Worm (Caenorhabditis elegans) whole organism, L3 larva: Measurements from ENCODE around the gene F59E12.8.

Experiments
- ceh-16 ChIP-seq: sonication (generic microtip); optimal IDR thresholded peaks from 2 replicates; lab custom pipeline; 2017; ENCODE audit warnings: missing biosample characterization, missing genetic modification characterization
- elt-2 ChIP-seq: sonication (generic microtip); optimal IDR thresholded peaks from 2 replicates; lab custom pipeline; 2016; ENCODE audit warnings: missing genetic modification reagents, mild to moderate bottlenecking, missing genetic modification characterization, missing compliant biosample characterization
- nfya-1 ChIP-seq: sonication (generic microtip); optimal IDR thresholded peaks from 2 replicates; lab custom pipeline; 2017; ENCODE audit warnings: missing genetic modification characterization, mild to moderate bottlenecking, missing compliant biosample characterization, antibody characterized with exemption, moderate library complexity; ENCODE audit not compliant: insufficient read depth
- nhr-77 ChIP-seq: fragments of 150-350 bp; optimal IDR thresholded peaks from 2 replicates; lab custom pipeline; 2014; ENCODE audit warnings: missing biosample characterization, missing genetic modification characterization
- unc-62 ChIP-seq: fragments of 150-350 bp; sonication (generic microtip); optimal IDR thresholded peaks from 4 replicates; lab custom pipeline; 2014; ENCODE audit warnings: missing biosample characterization, missing genetic modification reagents, missing genetic modification characterization
- zag-1 ChIP-seq: fragments of 150-350 bp; optimal IDR thresholded peaks from 2 replicates; lab custom pipeline; 2014; ENCODE audit warnings: missing biosample characterization, missing genetic modification characterization

DNA sequence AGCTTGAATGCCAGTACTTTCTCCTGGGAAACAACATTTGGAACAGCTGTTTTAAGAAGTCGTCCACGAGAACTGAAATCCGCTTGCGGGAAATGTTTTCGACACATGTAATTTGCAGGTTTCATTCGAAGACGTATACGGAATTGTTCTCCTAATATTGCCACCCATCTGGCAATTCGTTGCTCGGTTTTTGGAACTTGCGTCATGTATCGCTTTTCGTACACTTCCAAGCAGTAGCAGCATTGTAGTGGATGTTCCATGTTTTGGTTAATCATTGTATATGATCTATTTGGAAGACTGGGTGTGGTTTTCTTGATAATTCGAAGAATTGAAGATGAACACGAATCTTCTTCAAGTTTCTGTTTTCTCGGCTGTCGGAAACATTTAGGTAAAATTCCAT is 48.9 kb downstream of the F59E12.8 start:
- no peak for TF ChIP-seq unc-62 (GFP tag; lab: Kevin White, UChicago)
- no peak for TF ChIP-seq nhr-77 (tag; lab: Kevin White, UChicago)
- TF ChIP-seq zag-1 (tag; lab: Kevin White, UChicago) = no peak
- TF ChIP-seq nfya-1 (tag; lab: Kevin White, UChicago) = no peak
- TF ChIP-seq elt-2 (tag; lab: Kevin White, UChicago) = no peak
- TF ChIP-seq ceh-16 (tag; lab: Kevin White, UChicago) = no peak
